Worm (Caenorhabditis elegans) whole organism, L3 larva: ENCODE data around the gene K05D4.9.

ENCODE experiments used
- R02D3.7 ChIP-seq: fragments of 150-350 bp; optimal IDR thresholded peaks from 2 replicates; lab custom pipeline; 2014; ENCODE audit warnings: missing biosample characterization, missing genetic modification characterization
- ZK546.5 ChIP-seq: sonication (generic microtip); optimal IDR thresholded peaks from 2 replicates; lab custom pipeline; 2017; ENCODE audit warnings: missing biosample characterization, missing genetic modification characterization
- ama-1 ChIP-seq: fragments of 150-350 bp; optimal IDR thresholded peaks from 2 replicates; lab custom pipeline; 2018
- ceh-16 ChIP-seq: sonication (generic microtip); optimal IDR thresholded peaks from 2 replicates; lab custom pipeline; 2017; ENCODE audit warnings: missing biosample characterization, missing genetic modification characterization
- ceh-28 ChIP-seq: fragments of 150-350 bp; optimal IDR thresholded peaks from 2 replicates; lab custom pipeline; 2014; ENCODE audit warnings: missing biosample characterization, missing genetic modification reagents, missing genetic modification characterization
- ceh-82 ChIP-seq: fragments of 150-350 bp; optimal IDR thresholded peaks from 2 replicates; lab custom pipeline; 2014; ENCODE audit warnings: missing biosample characterization, missing genetic modification characterization
- daf-12 ChIP-seq: fragments of 150-350 bp; optimal IDR thresholded peaks from 2 replicates; lab custom pipeline; 2014; ENCODE audit warnings: missing biosample characterization, missing genetic modification reagents, missing genetic modification characterization
- egl-27 ChIP-seq: sonication (generic microtip); optimal IDR thresholded peaks from 4 replicates; lab custom pipeline; 2017; ENCODE audit warnings: missing biosample characterization, missing genetic modification reagents, missing genetic modification characterization
- elt-1 ChIP-seq: fragments of 150-350 bp; optimal IDR thresholded peaks from 2 replicates; lab custom pipeline; 2014; ENCODE audit warnings: missing biosample characterization, missing genetic modification characterization
- elt-2 ChIP-seq: sonication (generic microtip); optimal IDR thresholded peaks from 2 replicates; lab custom pipeline; 2016; ENCODE audit warnings: missing genetic modification reagents, mild to moderate bottlenecking, missing genetic modification characterization, missing compliant biosample characterization
- elt-3 ChIP-seq, 3 experiments: fragments of 150-350 bp in 1 of 3; sonication (generic microtip) in 2 of 3; optimal IDR thresholded peaks; 2 replicates in 2 of 3; 4 replicates in 1 of 3; lab custom pipeline; 2014 to 2017; ENCODE audit warnings: missing biosample characterization in 3 of 3, missing genetic modification characterization in 3 of 3
- eor-1 ChIP-seq, 2 experiments: fragments of 150-350 bp; optimal IDR thresholded peaks; 2 replicates each; lab custom pipeline; 2014 to 2018; ENCODE audit warnings: missing biosample characterization in 2 of 2, missing genetic modification characterization in 2 of 2
- fkh-2 ChIP-seq: fragments of 150-350 bp; optimal IDR thresholded peaks from 2 replicates; lab custom pipeline; 2014; ENCODE audit warnings: missing biosample characterization, missing genetic modification reagents, missing genetic modification characterization
- fos-1 ChIP-seq: fragments of 150-350 bp; optimal IDR thresholded peaks from 2 replicates; lab custom pipeline; 2014; ENCODE audit warnings: missing biosample characterization, missing genetic modification characterization
- hmg-11 ChIP-seq: sonication (generic microtip); optimal IDR thresholded peaks from 2 replicates; lab custom pipeline; 2016; ENCODE audit warnings: missing genetic modification characterization, missing compliant biosample characterization
- jun-1 ChIP-seq: fragments of 150-350 bp; optimal IDR thresholded peaks from 2 replicates; lab custom pipeline; 2014; ENCODE audit warnings: missing biosample characterization, missing genetic modification reagents, missing genetic modification characterization
- lin-15B ChIP-seq: fragments of 150-350 bp; optimal IDR thresholded peaks from 2 replicates; lab custom pipeline; 2014; ENCODE audit warnings: missing biosample characterization, missing genetic modification characterization
- lin-39 ChIP-seq: fragments of 150-350 bp; optimal IDR thresholded peaks from 2 replicates; lab custom pipeline; 2018; ENCODE audit warnings: missing biosample characterization, missing genetic modification reagents, missing genetic modification characterization
- mdl-1 ChIP-seq: fragments of 150-350 bp; optimal IDR thresholded peaks from 2 replicates; lab custom pipeline; 2014; ENCODE audit warnings: missing biosample characterization, missing genetic modification characterization
- mml-1 ChIP-seq: fragments of 150-350 bp; sonication (generic microtip); optimal IDR thresholded peaks from 3 replicates; lab custom pipeline; 2014; ENCODE audit warnings: missing biosample characterization, missing genetic modification characterization
- nfya-1 ChIP-seq: sonication (generic microtip); optimal IDR thresholded peaks from 2 replicates; lab custom pipeline; 2017; ENCODE audit warnings: missing genetic modification characterization, mild to moderate bottlenecking, missing compliant biosample characterization, antibody characterized with exemption, moderate library complexity; ENCODE audit not compliant: insufficient read depth
- nhr-23 ChIP-seq: fragments of 150-350 bp; optimal IDR thresholded peaks from 2 replicates; lab custom pipeline; 2014; ENCODE audit warnings: missing biosample characterization, missing genetic modification reagents, missing genetic modification characterization
- nhr-237 ChIP-seq: fragments of 150-350 bp; optimal IDR thresholded peaks from 2 replicates; lab custom pipeline; 2014; ENCODE audit warnings: missing biosample characterization, missing genetic modification characterization
- nhr-25 ChIP-seq: sonication (generic microtip); optimal IDR thresholded peaks from 2 replicates; lab custom pipeline; 2017; ENCODE audit warnings: missing biosample characterization, missing genetic modification characterization
- nhr-67 ChIP-seq: fragments of 150-350 bp; optimal IDR thresholded peaks from 2 replicates; lab custom pipeline; 2014; ENCODE audit warnings: missing biosample characterization, missing genetic modification characterization
- nhr-76 ChIP-seq: fragments of 150-350 bp; sonication (generic microtip); optimal IDR thresholded peaks from 5 replicates; lab custom pipeline; 2014; ENCODE audit warnings: missing biosample characterization, missing genetic modification characterization
- nhr-77 ChIP-seq: fragments of 150-350 bp; optimal IDR thresholded peaks from 2 replicates; lab custom pipeline; 2014; ENCODE audit warnings: missing biosample characterization, missing genetic modification characterization
- pha-4 ChIP-seq: fragments of 150-350 bp; optimal IDR thresholded peaks from 2 replicates; lab custom pipeline; 2014; ENCODE audit warnings: missing biosample characterization, missing genetic modification reagents, missing genetic modification characterization
- pqm-1 ChIP-seq: fragments of 150-350 bp; optimal IDR thresholded peaks from 2 replicates; lab custom pipeline; 2017; ENCODE audit warnings: missing biosample characterization, missing genetic modification characterization, inconsistent platforms
- sea-2 ChIP-seq: fragments of 150-350 bp; sonication (generic microtip); optimal IDR thresholded peaks from 4 replicates; lab custom pipeline; 2014; ENCODE audit warnings: missing biosample characterization, missing genetic modification reagents, missing genetic modification characterization
- skn-1 ChIP-seq: fragments of 150-350 bp; optimal IDR thresholded peaks from 2 replicates; lab custom pipeline; 2014; ENCODE audit warnings: missing biosample characterization, missing genetic modification characterization
- snpc-4 ChIP-seq: fragments of 150-350 bp; optimal IDR thresholded peaks from 2 replicates; lab custom pipeline; 2014; ENCODE audit warnings: missing biosample characterization, missing genetic modification characterization
- tbx-2 ChIP-seq: sonication (generic microtip); optimal IDR thresholded peaks from 2 replicates; lab custom pipeline; 2016; ENCODE audit warnings: mild to moderate bottlenecking, missing genetic modification characterization, missing compliant biosample characterization
- unc-62 ChIP-seq: fragments of 150-350 bp; sonication (generic microtip); optimal IDR thresholded peaks from 4 replicates; lab custom pipeline; 2014; ENCODE audit warnings: missing biosample characterization, missing genetic modification reagents, missing genetic modification characterization
- ztf-4 ChIP-seq: fragments of 150-350 bp; optimal IDR thresholded peaks from 2 replicates; lab custom pipeline; 2014; ENCODE audit warnings: missing biosample characterization, missing genetic modification characterization

Gene K05D4.9

ce11 chrV:16190485-16190884 is 18.9 kb upstream of the K05D4.9 start, which contains the start of gene srh-281:
Gene srh-281, plus strand, starts transcription at chrV:16190785.
- TF ChIP-seq elt-1 = no peak
- TF ChIP-seq R02D3.7 (tag; lab: Kevin White, UChicago) = no peak
- no peak for TF ChIP-seq hmg-11 (tag; lab: Kevin White, UChicago)
- no peak for TF ChIP-seq nhr-77
- TF ChIP-seq nhr-67 (tag; lab: Kevin White, UChicago) = no peak
- TF ChIP-seq snpc-4 (tag; lab: Kevin White, UChicago) = no peak
- TF ChIP-seq nhr-237 (tag; lab: Kevin White, UChicago) = no peak
- no peak for TF ChIP-seq nhr-25
- no peak for TF ChIP-seq ceh-28
- TF ChIP-seq nhr-23 (tag; lab: Kevin White, UChicago) = no peak

- TF ChIP-seq nfya-1 (no peak), fkh-2 (tag; lab: Kevin White, UChicago) (no peak), pqm-1 (tag; lab: Kevin White, UChicago) (no peak), ztf-4 (tag; lab: Kevin White, UChicago) (no peak), skn-1 (tag; lab: Kevin White, UChicago) (no peak), nhr-76 (no peak), ZK546.5 (tag; lab: Kevin White, UChicago) (no peak), daf-12 (tag; lab: Kevin White, UChicago) (no peak), unc-62 (GFP tag; lab: Kevin White, UChicago) (no peak), mml-1 (tag; lab: Kevin White, UChicago) (no peak), lin-39 (tag; lab: Kevin White, UChicago) (no peak)
These were observed 11.7 kb upstream of the K05D4.9 start, which contains the start of gene srz-14 for ce11 chrV:16183357-16183756. Gene srz-14, plus strand, starts transcription at chrV:16183657.

ce11 chrV:16182918-16183317 is 11.3 kb upstream of the K05D4.9 start, which contains the start of gene srh-277:
Gene srh-277, plus strand, starts transcription at chrV:16183218.
- TF ChIP-seq elt-3 (tag; optimal IDR thresholded peaks at IDR 0.05; lab: Kevin White, UChicago) (no peak), ztf-4 (tag; lab: Kevin White, UChicago) (no peak), sea-2 (GFP tag; lab: Kevin White, UChicago) (no peak), ama-1 (lab: Kevin White, UChicago) (no peak)

- TF ChIP-seq fos-1 (tag; lab: Kevin White, UChicago) (no peak), egl-27 (tag; lab: Kevin White, UChicago) (no peak), ceh-16 (no peak), jun-1 (tag; lab: Kevin White, UChicago) (no peak), pqm-1 (tag; lab: Kevin White, UChicago) (no peak), nhr-237 (tag; lab: Kevin White, UChicago) (no peak), pha-4 (tag; lab: Kevin White, UChicago) (no peak), elt-2 (tag; lab: Kevin White, UChicago) (no peak), ceh-82 (tag; lab: Kevin White, UChicago) (no peak), mdl-1 (tag; lab: Kevin White, UChicago) (no peak), tbx-2 (tag; lab: Kevin White, UChicago) (no peak), skn-1 (tag; lab: Kevin White, UChicago) (no peak), nhr-77 (no peak), sea-2 (GFP tag; lab: Kevin White, UChicago) (no peak), nhr-25 (no peak), unc-62 (GFP tag; lab: Kevin White, UChicago) (no peak), eor-1 (tag; optimal IDR thresholded peaks at IDR 0.05; lab: Kevin White, UChicago) (no peak), lin-15B (tag; lab: Kevin White, UChicago) (no peak)
These were observed 10.5 kb upstream of the K05D4.9 start, which contains the start of gene srz-13 for ce11 chrV:16182110-16182509. Gene srz-13, plus strand, starts transcription at chrV:16182410.

ce11 chrV:16180350-16180749 is 8.7 kb upstream of the K05D4.9 start, which contains the start of gene str-106:
Gene str-106, plus strand, starts transcription at chrV:16180650.
- no peak for TF ChIP-seq mml-1 (tag; lab: Kevin White, UChicago)
- TF ChIP-seq nhr-77 = no peak
